Fruit fly (Drosophila melanogaster) whole organism, larva: ENCODE results near the gene RpS14b.

Experiments used
- noc ChIP-seq: fragments of 200-800 bp; sonication (Bioruptor generic); optimal IDR thresholded peaks from 3 replicates; lab custom pipeline; 2019; ENCODE audit warnings: missing biosample characterization, mild to moderate bottlenecking, missing genetic modification characterization, moderate library complexity

The RpS14b gene

DNA sequence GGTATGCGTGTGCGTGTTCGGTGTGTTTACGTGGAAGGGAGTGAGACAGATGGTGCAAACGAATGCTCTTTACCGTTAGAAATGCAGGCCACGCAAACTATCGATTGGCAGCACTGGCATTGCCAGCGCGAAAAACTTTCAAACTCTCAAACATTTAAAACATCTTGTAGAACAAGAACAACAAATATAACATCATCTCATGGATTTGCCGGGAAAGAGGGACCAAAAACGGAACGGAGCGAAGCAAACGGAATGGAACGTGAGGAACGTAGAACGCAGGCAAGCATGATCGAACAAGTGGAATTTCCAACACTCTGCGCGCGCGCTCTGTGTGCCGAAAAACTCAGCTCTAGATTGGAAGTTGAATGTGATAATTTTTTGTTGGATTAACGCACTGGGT is 24.8 kb downstream of the RpS14b start:
- TF ChIP-seq noc (tag; lab: Kevin White, UChicago): no peak

DNA sequence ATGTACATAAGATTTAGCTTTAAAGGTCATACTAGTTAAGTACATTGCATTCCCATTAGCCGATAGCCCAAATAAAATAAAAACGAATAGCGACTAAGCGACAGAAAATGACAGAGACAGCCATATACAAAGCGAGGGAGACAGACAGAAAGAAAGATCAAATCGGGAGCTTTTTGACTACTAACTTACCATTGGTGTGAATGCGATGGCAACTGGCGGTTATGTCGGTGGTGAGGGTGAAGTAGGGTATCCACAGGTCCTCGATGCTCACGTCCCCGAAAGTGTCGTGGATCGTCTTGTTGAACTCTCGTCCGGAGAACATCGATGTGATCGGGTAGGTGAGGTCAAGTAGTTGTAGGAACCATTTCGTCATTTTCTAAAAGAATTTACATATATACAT is 26.3 kb downstream of the RpS14b start:
- TF ChIP-seq noc (tag; lab: Kevin White, UChicago): no peak

DNA sequence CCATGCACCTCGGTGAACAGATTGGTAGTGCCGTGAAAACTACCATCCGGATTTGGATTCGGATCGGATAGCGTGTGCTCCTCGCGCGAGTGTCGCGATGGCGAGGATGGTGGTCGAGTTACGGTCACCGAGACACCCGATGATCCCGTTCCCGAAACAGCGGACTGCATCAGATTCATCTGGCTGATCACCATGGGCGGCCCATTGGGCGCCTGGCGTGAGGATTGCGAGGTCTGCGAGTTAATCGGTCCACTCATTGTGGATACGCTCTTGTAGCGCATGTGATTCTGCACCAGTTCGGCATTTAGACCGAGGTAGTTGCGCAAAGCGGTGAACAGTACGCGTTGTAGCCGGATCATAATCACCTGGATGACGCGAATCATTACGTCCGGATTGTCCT is 29.0 kb downstream of the RpS14b start, which contains the start of gene sn:
TSS of gene sn (plus strand) at position 301 of the 400 bp plus-strand sequence.
- TF ChIP-seq noc (tag; lab: Kevin White, UChicago): no peak

DNA sequence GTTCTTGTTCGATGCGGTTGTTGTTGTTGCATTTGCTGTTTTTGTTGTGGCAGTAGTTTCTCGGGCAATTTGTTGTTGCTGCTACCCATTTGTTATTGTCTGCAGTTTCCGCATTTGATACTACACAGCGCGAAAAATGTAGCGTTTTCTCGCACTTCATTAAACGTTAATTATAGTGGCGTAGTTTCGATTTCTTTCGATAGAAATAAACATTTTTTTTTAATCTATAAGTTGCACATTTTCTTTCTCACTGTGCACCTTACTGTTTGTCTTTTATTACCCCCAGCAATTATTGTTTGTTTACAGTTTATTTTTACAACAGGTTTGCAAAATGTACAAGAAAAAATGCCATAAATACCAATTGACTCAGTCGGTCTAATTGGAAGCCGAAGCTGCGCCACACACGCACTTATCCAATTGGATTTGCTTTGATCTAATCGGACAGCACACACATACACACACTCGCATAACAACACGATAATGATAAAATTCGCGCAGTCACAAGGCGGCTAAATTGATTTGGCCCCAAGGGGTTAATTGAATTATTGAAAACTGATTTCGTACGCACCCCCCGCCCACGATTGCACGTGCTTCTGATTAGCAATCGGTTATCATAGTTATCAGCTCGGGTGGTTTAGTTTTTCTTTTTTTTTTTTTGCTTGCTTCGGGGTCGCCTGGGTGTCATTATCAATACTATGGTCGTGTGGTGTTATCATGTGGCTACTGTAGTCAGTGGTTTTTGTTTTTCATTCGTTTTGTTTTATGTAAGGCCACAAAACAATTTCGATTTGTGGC is 31.3 kb downstream of the RpS14b start:
- TF ChIP-seq noc (tag; lab: Kevin White, UChicago): no peak

DNA sequence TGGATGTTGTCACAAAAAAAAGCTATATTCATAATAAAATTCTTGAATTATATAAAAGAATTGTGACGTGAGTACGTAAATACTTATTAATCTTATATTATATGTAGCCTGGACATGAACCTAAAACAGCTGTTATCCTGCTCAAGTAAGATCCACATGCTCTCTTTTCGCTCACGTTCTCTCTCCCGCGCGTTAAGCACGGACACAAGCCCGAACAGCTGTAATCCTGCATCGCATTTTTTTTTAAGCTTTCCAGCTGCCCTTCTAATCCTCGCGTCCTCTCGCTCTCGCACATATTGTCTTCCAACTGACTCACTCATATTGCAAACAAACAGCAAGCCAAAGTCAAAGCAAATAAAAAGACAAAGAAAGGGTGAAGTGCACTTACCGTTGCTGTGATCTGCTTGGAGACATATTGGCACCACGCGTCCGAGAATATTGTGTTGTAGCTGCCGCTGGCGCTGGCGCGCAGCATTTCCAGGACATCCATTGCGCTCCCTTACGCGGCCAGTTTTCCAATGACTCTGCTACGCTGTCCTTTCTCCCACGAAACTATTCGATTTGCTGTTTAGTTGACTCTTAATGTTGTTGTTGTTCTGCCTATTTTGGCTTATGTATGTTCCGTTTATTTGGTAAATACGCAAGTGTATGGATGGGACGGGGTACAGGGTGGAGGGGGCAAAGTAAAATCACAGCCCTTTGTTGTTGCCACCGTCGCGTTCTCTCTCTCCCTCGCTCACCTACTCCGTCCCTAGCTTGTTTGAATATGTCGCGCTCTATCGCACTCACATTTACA is 32.6 kb downstream of the RpS14b start:
- TF ChIP-seq noc (tag; lab: Kevin White, UChicago): no peak

DNA sequence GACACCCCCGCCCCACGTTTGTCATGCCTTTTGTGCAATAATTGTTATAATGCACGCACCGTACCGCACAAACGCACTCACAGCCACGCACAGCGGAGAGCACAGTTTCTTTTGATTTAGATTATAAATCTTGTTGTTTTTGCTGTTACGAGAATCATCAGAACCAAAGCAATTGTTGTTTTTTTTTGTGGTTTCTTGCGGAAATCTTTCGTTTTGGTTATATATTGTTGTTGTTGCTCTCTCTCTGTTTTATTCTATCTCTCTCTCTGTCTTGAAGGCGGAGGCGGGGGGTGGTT is 33.1 kb downstream of the RpS14b start:
- TF ChIP-seq noc (tag; lab: Kevin White, UChicago): no peak

DNA sequence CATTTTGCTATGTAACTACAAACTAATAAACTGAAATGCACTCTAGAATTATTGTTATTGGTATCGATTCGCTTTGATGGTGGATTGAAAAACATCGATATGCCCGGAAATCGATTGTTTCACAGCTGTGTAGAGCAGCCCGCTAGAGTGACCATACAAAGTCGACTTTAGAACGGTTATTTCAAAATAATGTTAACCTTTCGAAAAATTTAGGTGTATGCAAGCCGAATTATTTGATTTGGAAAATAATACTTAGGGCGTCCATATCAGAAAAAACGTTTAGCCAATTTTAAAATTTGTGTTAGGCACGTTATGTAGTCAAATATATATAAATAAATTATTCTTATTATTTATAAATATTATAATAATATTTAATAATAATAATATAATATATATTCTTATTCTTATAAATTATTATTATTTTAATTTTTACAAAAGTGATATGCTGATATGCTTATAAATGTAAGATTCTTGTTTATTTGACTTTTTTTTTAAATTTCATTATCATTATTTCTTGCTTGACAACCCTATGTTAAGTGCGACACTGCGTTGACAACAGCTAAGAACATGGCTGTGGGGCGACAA is 33.6 kb downstream of the RpS14b start, which contains the start of gene sws:
TSS of gene sws (minus strand) at position 22 of the 585 bp plus-strand sequence.
- peak; percentile 20 for TF ChIP-seq noc (tag; lab: Kevin White, UChicago)

DNA sequence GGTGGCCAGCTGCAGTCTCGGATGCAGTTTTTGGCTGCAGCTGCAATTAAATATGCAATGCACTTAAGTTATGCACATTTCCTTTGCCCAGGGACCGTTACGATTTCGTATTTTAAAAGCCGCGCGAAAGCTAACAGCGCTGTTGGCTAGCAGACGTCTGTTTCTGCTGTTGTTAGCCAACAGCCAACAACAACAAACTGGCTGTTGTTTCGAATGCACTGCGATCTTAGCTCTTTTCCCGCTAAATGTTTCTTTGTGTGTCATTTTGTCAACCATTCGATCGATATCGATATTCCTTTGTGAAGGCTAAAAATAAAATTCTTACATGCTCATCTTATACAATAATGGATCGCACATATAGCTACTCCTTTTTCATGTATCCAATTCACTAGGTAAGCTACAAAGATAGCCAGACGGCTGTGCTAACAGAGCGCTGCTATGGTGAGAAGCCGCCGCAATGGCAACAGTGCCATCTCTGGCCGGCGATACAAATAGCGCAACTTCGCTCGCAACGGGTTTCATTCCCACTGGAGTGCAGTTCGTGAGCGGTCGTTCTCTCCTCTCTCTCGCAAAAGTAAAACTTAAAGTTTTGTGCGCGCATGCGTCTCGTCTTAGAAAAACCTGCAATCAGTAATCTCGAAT is 34.6 kb downstream of the RpS14b start:
- no peak for TF ChIP-seq noc (tag; lab: Kevin White, UChicago)

DNA sequence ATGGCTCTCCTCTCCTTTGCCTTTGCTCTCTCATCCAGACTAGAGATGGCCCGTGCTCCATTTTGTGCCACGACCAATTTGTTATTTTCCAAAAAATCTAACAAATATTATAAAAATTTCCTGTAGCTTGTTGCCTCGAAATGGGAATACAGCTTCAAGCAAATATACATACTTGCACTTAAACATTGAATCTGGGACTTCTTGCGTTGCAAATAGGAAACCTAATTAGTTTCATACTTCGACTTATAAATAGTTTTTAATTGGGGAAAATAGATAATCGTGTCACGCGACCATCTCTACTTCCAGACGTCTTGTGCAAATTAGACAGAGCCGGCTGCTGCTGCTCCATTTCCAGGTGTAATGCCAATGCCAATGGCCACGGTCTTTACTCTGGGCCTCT is 35.7 kb downstream of the RpS14b start:
- TF ChIP-seq noc (tag; lab: Kevin White, UChicago): peak; percentile 48

DNA sequence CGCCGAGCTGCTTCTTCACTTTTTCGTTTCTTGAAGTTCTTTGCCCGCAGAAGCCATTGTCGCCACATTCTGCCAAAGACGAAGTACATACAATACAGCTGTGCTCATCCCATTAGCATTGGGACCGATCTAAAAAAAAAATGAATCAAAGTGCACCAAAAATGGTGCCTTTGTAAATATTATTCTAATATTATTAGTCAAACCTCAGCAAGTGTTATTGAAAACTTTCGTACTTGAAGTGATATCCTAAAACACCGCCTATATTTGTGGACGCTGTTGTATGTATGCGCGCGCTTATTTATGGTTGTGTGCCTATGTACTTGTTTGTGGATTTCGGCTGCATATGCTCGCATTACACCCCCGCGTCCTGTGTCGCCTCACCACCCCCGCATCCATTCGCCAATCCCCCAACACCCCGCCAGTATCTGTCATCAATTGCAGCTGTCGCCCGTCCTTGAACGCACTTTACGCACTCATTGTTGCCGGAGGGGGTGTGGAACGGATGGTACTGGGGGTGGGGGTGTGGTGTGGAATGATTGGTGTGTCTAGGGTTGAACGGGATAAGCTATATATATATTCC is 37.8 kb downstream of the RpS14b start:
- TF ChIP-seq noc (tag; lab: Kevin White, UChicago): peak; percentile 49

DNA sequence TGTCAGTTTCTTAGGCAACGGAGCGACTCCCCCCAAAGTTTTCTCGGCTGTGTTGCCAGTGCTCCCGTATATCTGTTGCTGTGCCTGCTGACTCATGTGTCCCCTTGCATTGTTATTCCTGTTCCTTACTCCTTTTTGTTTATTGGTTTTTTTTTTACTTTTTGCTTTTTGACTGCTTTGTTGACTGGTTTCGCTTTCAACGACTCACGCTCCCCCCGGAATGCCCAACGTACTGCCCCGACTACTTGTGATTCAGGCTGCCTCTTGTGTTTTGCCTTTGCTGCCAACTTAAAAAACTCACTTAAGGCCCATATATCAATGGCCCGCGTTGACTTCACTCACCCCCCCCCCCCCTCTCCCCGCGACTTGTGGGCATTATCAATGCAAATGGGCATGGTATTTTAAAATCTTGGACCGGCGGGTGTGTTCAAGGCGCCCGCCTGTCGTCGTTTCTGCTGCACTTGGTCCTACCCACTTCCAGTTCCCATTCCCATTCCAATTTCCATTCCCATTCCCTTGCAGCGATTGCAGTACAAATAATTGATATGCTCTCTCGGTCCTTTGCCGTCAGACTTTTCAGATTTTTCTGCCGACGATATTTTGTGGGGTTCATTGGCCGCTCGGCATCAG is 38.7 kb downstream of the RpS14b start:
- TF ChIP-seq noc (tag; lab: Kevin White, UChicago): no peak

DNA sequence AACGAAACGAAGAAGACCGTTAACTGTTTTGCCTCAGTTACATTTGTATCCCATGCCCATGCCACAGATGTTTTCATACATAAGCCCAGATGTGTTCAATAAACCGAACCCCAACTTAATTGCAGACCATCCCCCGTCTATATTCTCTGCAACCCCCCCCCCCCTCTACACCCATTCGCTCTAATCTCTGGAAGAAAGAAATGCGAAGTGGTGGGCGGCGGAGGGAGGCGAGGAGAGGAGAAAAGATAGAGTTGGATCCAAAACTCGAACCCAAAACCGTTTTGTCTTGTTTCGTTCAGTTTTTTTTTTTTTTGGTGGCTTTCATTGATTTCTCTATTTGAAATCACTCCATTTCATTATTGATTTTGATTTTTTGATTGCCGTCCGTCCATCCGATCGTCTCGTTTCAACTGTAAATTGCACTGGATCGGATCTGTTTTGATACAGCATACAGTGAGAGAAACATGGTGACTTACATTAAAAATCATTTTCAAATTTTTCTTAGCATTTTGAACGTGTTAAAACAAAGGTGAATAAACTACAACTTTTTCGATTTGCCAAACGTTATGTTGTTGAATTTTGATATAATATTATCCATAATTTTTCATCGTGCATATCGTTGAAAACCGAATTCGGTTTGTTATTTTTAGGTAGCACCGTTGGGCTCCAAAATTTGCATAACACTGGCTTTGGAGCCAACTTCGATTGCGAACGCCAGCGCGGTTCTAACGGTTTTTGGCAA is 41.0 kb downstream of the RpS14b start:
- TF ChIP-seq noc (tag; lab: Kevin White, UChicago): no peak

DNA sequence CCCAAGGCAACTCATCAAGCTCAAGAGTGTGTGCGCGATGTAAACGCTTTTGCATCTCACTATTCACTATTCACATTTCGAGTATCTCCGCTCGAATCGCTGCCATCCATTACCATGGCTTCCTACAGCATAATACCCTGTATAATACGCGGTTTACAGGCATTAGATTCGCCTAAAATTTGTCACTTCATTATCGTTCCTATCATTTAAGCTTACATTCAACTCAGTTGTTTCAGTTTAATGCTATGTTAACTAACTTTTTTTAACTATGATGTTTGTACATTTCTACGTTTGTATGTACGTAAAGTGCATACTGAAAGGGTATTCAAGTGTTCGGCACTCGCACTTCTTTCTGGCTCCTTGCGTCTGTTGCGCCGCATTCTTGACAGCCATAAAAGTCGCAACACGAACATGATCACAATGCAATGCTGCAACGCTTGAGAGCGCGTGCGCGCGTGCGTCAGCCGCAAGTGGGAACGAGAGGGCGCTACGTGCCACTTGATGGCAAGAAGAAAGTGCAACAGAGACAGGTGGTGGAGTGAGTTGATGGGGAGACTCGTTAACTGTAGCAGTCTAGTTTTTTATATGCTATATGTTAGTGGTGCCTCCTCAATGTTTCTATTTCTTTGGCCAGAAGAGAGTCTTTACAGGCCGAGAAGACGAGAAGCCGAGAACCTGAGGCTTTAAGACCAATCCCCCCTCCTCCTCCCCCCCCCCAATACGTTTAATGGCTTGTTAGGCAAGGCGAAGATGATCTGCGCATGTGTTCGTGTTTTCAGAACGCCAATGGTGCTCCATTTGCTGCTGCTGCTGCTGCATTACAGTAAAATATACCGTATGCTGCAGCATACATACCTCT is 42.5 kb downstream of the RpS14b start:
- no peak for TF ChIP-seq noc (tag; lab: Kevin White, UChicago)
